Worm (Caenorhabditis elegans): ENCODE measurements around the gene cyn-8.

- TF ChIP-seq ama-1 (optimal IDR thresholded peaks at IDR 0.05) (no peak), flt-1 (GFP tag; IDR thresholded peaks at IDR 0.05) (no peak), ceh-36 (tag; optimal IDR thresholded peaks at IDR 0.05) (no peak), ceh-13 (GFP tag; optimal IDR thresholded peaks at IDR 0.05) (no peak), F13C5.2 (tag; optimal IDR thresholded peaks at IDR 0.05) (no peak), aly-1 (tag; optimal IDR thresholded peaks at IDR 0.05) (no peak), sea-1 (GFP tag; conservative IDR thresholded peaks at IDR 0.05) (no peak)
Measured at ce11 chrX:8882162-8882561, 28.9 kb upstream of the cyn-8 start.
